Worm (Caenorhabditis elegans) whole organism, L2 larva: ENCODE measurements around the gene E02H4.7.

Experiments
- C34F6.9 ChIP-seq: fragments of 150-350 bp; optimal IDR thresholded peaks from 2 replicates; lab custom pipeline; 2014; ENCODE audit warnings: missing biosample characterization, missing genetic modification characterization
- F13H6.1 ChIP-seq: sonication (generic microtip); optimal IDR thresholded peaks from 2 replicates; lab custom pipeline; 2016; ENCODE audit warnings: missing genetic modification characterization, missing compliant biosample characterization
- R02D3.7 ChIP-seq: fragments of 150-350 bp; optimal IDR thresholded peaks from 2 replicates; lab custom pipeline; 2014; ENCODE audit warnings: missing biosample characterization, missing genetic modification characterization
- Y55F3AM.14 ChIP-seq: fragments of 200-800 bp; sonication (Bioruptor generic); optimal IDR thresholded peaks from 2 replicates; lab custom pipeline; 2018; ENCODE audit warnings: mild to moderate bottlenecking, missing genetic modification characterization, missing compliant biosample characterization
- ZK546.5 ChIP-seq: sonication (generic microtip); optimal IDR thresholded peaks from 2 replicates; lab custom pipeline; 2017; ENCODE audit warnings: missing biosample characterization, missing genetic modification characterization
- alr-1 ChIP-seq: fragments of 150-350 bp; optimal IDR thresholded peaks from 2 replicates; lab custom pipeline; 2014; ENCODE audit warnings: missing biosample characterization, missing genetic modification characterization
- aly-2 ChIP-seq: fragments of 150-350 bp; optimal IDR thresholded peaks from 2 replicates; lab custom pipeline; 2014; ENCODE audit warnings: missing biosample characterization, missing genetic modification characterization
- ama-1 ChIP-seq: fragments of 150-350 bp; optimal IDR thresholded peaks from 2 replicates; lab custom pipeline; 2018; ENCODE audit warnings: inconsistent platforms
- blmp-1 ChIP-seq: sonication (generic microtip); optimal IDR thresholded peaks from 2 replicates; lab custom pipeline; 2017; ENCODE audit warnings: missing genetic modification characterization, mild to moderate bottlenecking, missing compliant biosample characterization, antibody characterized with exemption, moderate library complexity; ENCODE audit not compliant: insufficient read depth
- ceh-16 ChIP-seq: fragments of 150-350 bp; optimal IDR thresholded peaks from 2 replicates; lab custom pipeline; 2014; ENCODE audit warnings: missing biosample characterization, missing genetic modification characterization
- ceh-82 ChIP-seq: fragments of 150-350 bp; optimal IDR thresholded peaks from 2 replicates; lab custom pipeline; 2014; ENCODE audit warnings: missing biosample characterization, missing genetic modification characterization
- crh-2 ChIP-seq: sonication (generic microtip); optimal IDR thresholded peaks from 2 replicates; lab custom pipeline; 2017; ENCODE audit warnings: missing biosample characterization, missing genetic modification characterization
- dmd-4 ChIP-seq: sonication (generic microtip); optimal IDR thresholded peaks from 2 replicates; lab custom pipeline; 2017; ENCODE audit warnings: missing biosample characterization, missing genetic modification characterization
- egl-27 ChIP-seq: sonication (generic microtip); optimal IDR thresholded peaks from 3 replicates; lab custom pipeline; 2017; ENCODE audit warnings: missing biosample characterization, missing genetic modification reagents, missing genetic modification characterization
- elt-1 ChIP-seq: fragments of 150-350 bp; optimal IDR thresholded peaks from 2 replicates; lab custom pipeline; 2014; ENCODE audit warnings: missing biosample characterization, missing genetic modification characterization
- elt-3 ChIP-seq: sonication (generic microtip); optimal IDR thresholded peaks from 2 replicates; lab custom pipeline; 2017; ENCODE audit warnings: missing biosample characterization, missing genetic modification characterization
- fos-1 ChIP-seq: fragments of 150-350 bp; optimal IDR thresholded peaks from 2 replicates; lab custom pipeline; 2014; ENCODE audit warnings: missing biosample characterization, missing genetic modification characterization
- gmeb-1 ChIP-seq: fragments of 150-350 bp; optimal IDR thresholded peaks from 2 replicates; lab custom pipeline; 2014; ENCODE audit warnings: missing biosample characterization, missing genetic modification characterization
- lin-11 ChIP-seq: fragments of 150-350 bp; sonication (generic microtip); optimal IDR thresholded peaks from 2 replicates; lab custom pipeline; 2014; ENCODE audit warnings: missing biosample characterization, missing genetic modification characterization, inconsistent platforms, mixed read lengths
- lin-13 ChIP-seq: fragments of 150-350 bp; optimal IDR thresholded peaks from 2 replicates; lab custom pipeline; 2014; ENCODE audit warnings: missing biosample characterization, missing genetic modification reagents, missing genetic modification characterization
- lin-39 ChIP-seq: fragments of 150-350 bp; optimal IDR thresholded peaks from 2 replicates; lab custom pipeline; 2014; ENCODE audit warnings: missing biosample characterization, missing genetic modification reagents, missing genetic modification characterization
- lsy-2 ChIP-seq, 2 experiments: fragments of 150-350 bp in 1 of 2; sonication (generic microtip) in 1 of 2; optimal IDR thresholded peaks; 2 replicates each; lab custom pipeline; 2014 to 2017; ENCODE audit warnings: missing biosample characterization in 2 of 2, missing genetic modification characterization in 2 of 2
- mab-5 ChIP-seq: fragments of 150-350 bp; optimal IDR thresholded peaks from 2 replicates; lab custom pipeline; 2014; ENCODE audit warnings: missing biosample characterization, missing genetic modification characterization
- mbf-1 ChIP-seq: sonication (generic microtip); optimal IDR thresholded peaks from 2 replicates; lab custom pipeline; 2017; ENCODE audit warnings: missing biosample characterization, missing genetic modification characterization
- mdl-1 ChIP-seq, 2 experiments: fragments of 150-350 bp in 1 of 2; sonication (generic microtip) in 1 of 2; optimal IDR thresholded peaks; 2 replicates each; lab custom pipeline; 2017; ENCODE audit warnings: missing biosample characterization in 2 of 2, missing genetic modification characterization in 2 of 2
- nhr-10 ChIP-seq: sonication (generic microtip); optimal IDR thresholded peaks from 2 replicates; lab custom pipeline; 2017; ENCODE audit warnings: missing biosample characterization, missing genetic modification characterization
- nhr-11 ChIP-seq: fragments of 150-350 bp; optimal IDR thresholded peaks from 2 replicates; lab custom pipeline; 2014; ENCODE audit warnings: missing biosample characterization, missing genetic modification characterization
- nhr-12 ChIP-seq: fragments of 150-350 bp; optimal IDR thresholded peaks from 2 replicates; lab custom pipeline; 2014; ENCODE audit warnings: missing biosample characterization, missing genetic modification characterization
- nhr-129 ChIP-seq: fragments of 150-350 bp; optimal IDR thresholded peaks from 2 replicates; lab custom pipeline; 2014; ENCODE audit warnings: missing biosample characterization, missing genetic modification characterization
- nhr-21 ChIP-seq: fragments of 150-350 bp; optimal IDR thresholded peaks from 2 replicates; lab custom pipeline; 2014; ENCODE audit warnings: missing biosample characterization, missing genetic modification characterization
- nhr-23 ChIP-seq: fragments of 150-350 bp; optimal IDR thresholded peaks from 2 replicates; lab custom pipeline; 2014; ENCODE audit warnings: missing biosample characterization, missing genetic modification reagents, missing genetic modification characterization
- nhr-237 ChIP-seq: fragments of 150-350 bp; optimal IDR thresholded peaks from 2 replicates; lab custom pipeline; 2014; ENCODE audit warnings: missing biosample characterization, missing genetic modification characterization
- nhr-25 ChIP-seq: fragments of 150-350 bp; sonication (generic microtip); optimal IDR thresholded peaks from 3 replicates; lab custom pipeline; 2014; ENCODE audit warnings: missing biosample characterization, missing genetic modification characterization
- nhr-6 ChIP-seq: fragments of 150-350 bp; optimal IDR thresholded peaks from 2 replicates; lab custom pipeline; 2014; ENCODE audit warnings: missing biosample characterization, missing genetic modification characterization
- nhr-77 ChIP-seq: fragments of 150-350 bp; optimal IDR thresholded peaks from 2 replicates; lab custom pipeline; 2014; ENCODE audit warnings: missing biosample characterization, missing genetic modification characterization
- peb-1 ChIP-seq: fragments of 150-350 bp; optimal IDR thresholded peaks from 2 replicates; lab custom pipeline; 2014; ENCODE audit warnings: missing biosample characterization, missing genetic modification characterization
- sem-4 ChIP-seq: fragments of 150-350 bp; optimal IDR thresholded peaks from 2 replicates; lab custom pipeline; 2014; ENCODE audit warnings: missing biosample characterization, missing genetic modification reagents, missing genetic modification characterization
- skn-1 ChIP-seq: sonication (generic microtip); optimal IDR thresholded peaks from 2 replicates; lab custom pipeline; 2017; ENCODE audit warnings: missing biosample characterization, missing genetic modification characterization
- sma-3 ChIP-seq: sonication (generic microtip); optimal IDR thresholded peaks from 2 replicates; lab custom pipeline; 2016; ENCODE audit warnings: missing genetic modification reagents, missing genetic modification characterization, missing compliant biosample characterization
- sma-9 ChIP-seq, 2 experiments: fragments of 150-350 bp in 1 of 2; sonication (generic microtip) in 1 of 2; optimal IDR thresholded peaks; 2 replicates each; lab custom pipeline; 2014 to 2016; ENCODE audit warnings: missing genetic modification characterization in 2 of 2, mild to moderate bottlenecking in 1 of 2, missing biosample characterization in 1 of 2, missing compliant biosample characterization in 1 of 2, missing genetic modification reagents in 1 of 2, moderate library complexity in 1 of 2
- snpc-4 ChIP-seq: fragments of 150-350 bp; optimal IDR thresholded peaks from 2 replicates; lab custom pipeline; 2014; ENCODE audit warnings: missing biosample characterization, missing genetic modification characterization
- unc-39 ChIP-seq: fragments of 150-350 bp; optimal IDR thresholded peaks from 2 replicates; lab custom pipeline; 2014; ENCODE audit warnings: missing biosample characterization, missing genetic modification characterization
- unc-55 ChIP-seq: fragments of 150-350 bp; sonication (generic microtip); optimal IDR thresholded peaks from 3 replicates; lab custom pipeline; 2014; ENCODE audit warnings: missing biosample characterization, missing genetic modification reagents, missing genetic modification characterization
- unc-62 ChIP-seq: fragments of 150-350 bp; optimal IDR thresholded peaks from 2 replicates; lab custom pipeline; 2014; ENCODE audit warnings: missing biosample characterization, missing genetic modification reagents, missing genetic modification characterization
- zag-1 ChIP-seq: fragments of 150-350 bp; optimal IDR thresholded peaks from 2 replicates; lab custom pipeline; 2014; ENCODE audit warnings: missing biosample characterization, missing genetic modification characterization
- ztf-1 ChIP-seq: fragments of 200-800 bp; sonication (Bioruptor generic); conservative IDR thresholded peaks from 2 replicates; pipeline ENCODE4 v1.3.6; 2022; ENCODE audit warnings: missing genetic modification characterization, missing compliant biosample characterization
- ztf-11 ChIP-seq: sonication (generic microtip); optimal IDR thresholded peaks from 2 replicates; lab custom pipeline; 2017; ENCODE audit warnings: missing biosample characterization, missing genetic modification characterization
- ztf-4 ChIP-seq: fragments of 150-350 bp; optimal IDR thresholded peaks from 2 replicates; lab custom pipeline; 2014; ENCODE audit warnings: missing biosample characterization, missing genetic modification characterization

Gene E02H4.7

DNA sequence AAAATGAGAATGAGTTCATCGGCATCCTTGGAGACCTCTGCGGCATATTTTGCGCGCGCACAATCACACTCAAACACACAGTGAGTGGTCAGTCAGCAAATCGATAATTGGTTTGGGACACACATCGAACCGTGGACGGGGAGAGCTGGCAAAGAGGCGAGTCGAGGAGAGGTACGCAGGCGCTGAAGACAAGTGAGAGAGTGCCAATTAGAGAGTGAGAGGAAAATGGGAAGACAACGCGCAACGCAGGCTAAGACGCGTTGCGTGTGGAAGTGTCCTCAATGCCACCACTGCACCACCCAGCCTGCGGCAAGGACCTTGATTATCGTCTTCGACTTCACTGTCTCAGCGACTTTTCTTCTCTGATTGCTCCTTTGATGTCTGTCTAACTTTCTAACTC, 41.1 kb downstream of the E02H4.7 start:
- TF ChIP-seq nhr-25 (tag; lab: Kevin White, UChicago) (peak; percentile 52), unc-39 (no peak), R02D3.7 (tag; lab: Kevin White, UChicago) (no peak), aly-2 (no peak), nhr-129 (peak; percentile 91), ztf-4 (tag; lab: Kevin White, UChicago) (peak; percentile 28), unc-62 (GFP tag; lab: Kevin White, UChicago) (no peak), unc-55 (peak; percentile 83), lin-11 (tag; lab: Kevin White, UChicago) (peak; percentile 25), skn-1 (no peak), elt-3 (tag; lab: Kevin White, UChicago) (no peak), ztf-11 (tag; lab: Kevin White, UChicago) (no peak), gmeb-1 (tag; lab: Kevin White, UChicago) (peak; percentile 63), mdl-1 (tag; optimal IDR thresholded peaks at IDR 0.05; lab: Kevin White, UChicago) (peak; percentile 35 to 50), ama-1 (no peak), nhr-23 (tag; lab: Kevin White, UChicago) (no peak), snpc-4 (peak; percentile 55), mab-5 (tag; lab: Kevin White, UChicago) (peak; percentile 44), fos-1 (peak; percentile 13), nhr-12 (no peak), nhr-77 (no peak), ceh-82 (tag; lab: Kevin White, UChicago) (no peak), nhr-237 (tag; lab: Kevin White, UChicago) (no peak), egl-27 (tag; lab: Kevin White, UChicago) (peak; percentile 62), blmp-1 (no peak), ztf-1 (GFP tag; lab: Robert Waterston, UW) (no peak), nhr-6 (tag; lab: Kevin White, UChicago) (no peak), nhr-11 (tag; lab: Kevin White, UChicago) (no peak), dmd-4 (tag; lab: Kevin White, UChicago) (no peak), lin-13 (GFP tag; lab: Kevin White, UChicago) (peak; percentile 78), lsy-2 (tag; optimal IDR thresholded peaks at IDR 0.05; lab: Kevin White, UChicago) (peak in 1 of 2 experiments; percentile 67), mbf-1 (tag; lab: Kevin White, UChicago) (no peak), lin-39 (no peak), C34F6.9 (tag; lab: Kevin White, UChicago) (peak; percentile 87), Y55F3AM.14 (no peak), nhr-21 (no peak), zag-1 (tag; lab: Kevin White, UChicago) (peak; percentile 46), crh-2 (tag; lab: Kevin White, UChicago) (peak; percentile 83), alr-1 (tag; lab: Kevin White, UChicago) (no peak), ZK546.5 (tag; lab: Kevin White, UChicago) (no peak), sma-3 (peak; percentile 43), sma-9 (GFP tag; optimal IDR thresholded peaks at IDR 0.05; lab: Kevin White, UChicago) (peak; percentile 79), sma-9 (tag; optimal IDR thresholded peaks at IDR 0.05; lab: Kevin White, UChicago) (no peak), sem-4 (peak; percentile 47), nhr-10 (tag; lab: Kevin White, UChicago) (no peak), peb-1 (peak; percentile 80), F13H6.1 (peak; percentile 89), ceh-16 (tag; lab: Kevin White, UChicago) (no peak), elt-1 (tag; lab: Kevin White, UChicago) (no peak)
- TF ChIP-seq, all 48 proteins: peak for 21
